Worm (Caenorhabditis elegans) whole organism, young adult: ENCODE measurements around the gene cng-1.

Experiments used
- B0035.1 ChIP-seq: sonication (generic microtip); optimal IDR thresholded peaks from 2 replicates; lab custom pipeline; 2016; ENCODE audit warnings: missing genetic modification characterization, mild to moderate bottlenecking, missing compliant biosample characterization, missing genotype, missing genetic modification reagents
- B0336.3 ChIP-seq: fragments of 200-800 bp; sonication (Bioruptor generic); IDR thresholded peaks from 2 replicates; pipeline ENCODE4 v1.3.6; 2022; ENCODE audit warnings: missing genetic modification characterization, missing compliant biosample characterization
- F10E7.11 ChIP-seq: sonication (generic microtip); optimal IDR thresholded peaks from 2 replicates; lab custom pipeline; 2017; ENCODE audit warnings: mild to moderate bottlenecking, missing genetic modification characterization, moderate library complexity, missing compliant biosample characterization
- F33H1.4 ChIP-seq: fragments of 200-800 bp; sonication (Bioruptor generic); IDR thresholded peaks from 2 replicates; pipeline ENCODE4 v1.3.6; 2022; ENCODE audit warnings: missing genetic modification reagents, missing genetic modification characterization, missing compliant biosample characterization
- F49E8.2 ChIP-seq: sonication (generic microtip); optimal IDR thresholded peaks from 3 replicates; lab custom pipeline; 2017; ENCODE audit warnings: missing genetic modification characterization, mild to moderate bottlenecking, missing compliant biosample characterization, antibody characterized with exemption, moderate library complexity; ENCODE audit not compliant: insufficient read depth
- F52B5.7 ChIP-seq: sonication (generic microtip); optimal IDR thresholded peaks from 2 replicates; lab custom pipeline; 2016; ENCODE audit warnings: mild to moderate bottlenecking, missing genetic modification characterization, missing compliant biosample characterization
- F55B11.4 ChIP-seq: sonication (generic microtip); optimal IDR thresholded peaks from 2 replicates; lab custom pipeline; 2016; ENCODE audit warnings: missing compliant biosample characterization, missing genetic modification characterization, borderline replicate concordance; ENCODE audit not compliant: insufficient read depth
- K12H6.12 ChIP-seq: fragments of 200-800 bp; sonication (Bioruptor generic); optimal IDR thresholded peaks from 2 replicates; lab custom pipeline; 2018; ENCODE audit warnings: mild to moderate bottlenecking, missing genetic modification characterization, missing compliant biosample characterization
- T07F8.4 ChIP-seq: sonication (generic microtip); optimal IDR thresholded peaks from 2 replicates; lab custom pipeline; 2016; ENCODE audit warnings: mild to moderate bottlenecking, missing genetic modification characterization, moderate library complexity, missing compliant biosample characterization
- Y56A3A.18 ChIP-seq: fragments of 200-800 bp; sonication (Bioruptor generic); IDR thresholded peaks from 2 replicates; pipeline ENCODE4 v1.3.6; 2022; ENCODE audit warnings: missing genetic modification reagents, missing genetic modification characterization, missing compliant biosample characterization
- Y67H2A.10 ChIP-seq: fragments of 200-800 bp; sonication (Bioruptor generic); conservative IDR thresholded peaks from 2 replicates; pipeline ENCODE4 v1.3.6; 2022; ENCODE audit warnings: missing genetic modification reagents, missing genetic modification characterization, missing compliant biosample characterization
- ama-1 ChIP-seq, 3 experiments: fragments of 150-350 bp in 1 of 3; sonication (generic microtip) in 2 of 3; optimal IDR thresholded peaks; 2 replicates each; lab custom pipeline; 2014 to 2018; ENCODE audit warnings: missing biosample characterization in 2 of 3, missing genetic modification characterization in 2 of 3, missing genetic modification reagents in 2 of 3
- aptf-3 ChIP-seq: fragments of 200-800 bp; sonication (Bioruptor generic); IDR thresholded peaks from 2 replicates; pipeline ENCODE4 v1.3.6; 2022; ENCODE audit warnings: missing genetic modification characterization, missing compliant biosample characterization
- atf-7 ChIP-seq: sonication (generic microtip); optimal IDR thresholded peaks from 2 replicates; lab custom pipeline; 2017; ENCODE audit warnings: mild to moderate bottlenecking, missing genetic modification characterization, missing compliant biosample characterization
- attf-5 ChIP-seq: fragments of 200-800 bp; sonication (Bioruptor generic); optimal IDR thresholded peaks from 2 replicates; lab custom pipeline; 2018; ENCODE audit warnings: mild to moderate bottlenecking, missing genetic modification characterization, missing compliant biosample characterization
- bed-1 ChIP-seq: fragments of 200-800 bp; sonication (Bioruptor generic); IDR thresholded peaks from 2 replicates; pipeline ENCODE4 v1.3.6; 2022; ENCODE audit warnings: missing genetic modification reagents, missing genetic modification characterization, missing compliant biosample characterization
- ceh-27 ChIP-seq: fragments of 200-800 bp; sonication (Bioruptor generic); optimal IDR thresholded peaks from 2 replicates; lab custom pipeline; 2018; ENCODE audit warnings: mild to moderate bottlenecking, missing genetic modification characterization, moderate library complexity, missing compliant biosample characterization
- ceh-79 ChIP-seq: sonication (generic microtip); optimal IDR thresholded peaks from 2 replicates; lab custom pipeline; 2017; ENCODE audit warnings: mild to moderate bottlenecking, missing genetic modification characterization, missing compliant biosample characterization
- chd-7 ChIP-seq: sonication (generic microtip); optimal IDR thresholded peaks from 2 replicates; lab custom pipeline; 2016; ENCODE audit warnings: mild to moderate bottlenecking, missing genetic modification characterization, moderate library complexity, missing compliant biosample characterization
- die-1 ChIP-seq: sonication (generic microtip); optimal IDR thresholded peaks from 2 replicates; lab custom pipeline; 2016; ENCODE audit warnings: missing genotype, mild to moderate bottlenecking, missing genetic modification characterization, missing compliant biosample characterization
- dpff-1 ChIP-seq: sonication (generic microtip); optimal IDR thresholded peaks from 2 replicates; lab custom pipeline; 2017; ENCODE audit warnings: mild to moderate bottlenecking, missing genetic modification characterization, missing compliant biosample characterization
- dpl-1 ChIP-seq: fragments of 150-350 bp; optimal IDR thresholded peaks from 2 replicates; lab custom pipeline; 2014; ENCODE audit warnings: missing biosample characterization, missing genetic modification reagents, missing genetic modification characterization
- ekl-4 ChIP-seq: fragments of 200-800 bp; sonication (Bioruptor generic); IDR thresholded peaks from 2 replicates; pipeline ENCODE4 v1.3.6; 2022; ENCODE audit warnings: missing genetic modification reagents, missing genetic modification characterization, missing compliant biosample characterization
- ets-4 ChIP-seq: fragments of 200-800 bp; sonication (Bioruptor generic); optimal IDR thresholded peaks from 2 replicates; lab custom pipeline; 2018; ENCODE audit warnings: mild to moderate bottlenecking, missing genetic modification characterization, missing compliant biosample characterization
- fkh-3 ChIP-seq: sonication (generic microtip); optimal IDR thresholded peaks from 2 replicates; lab custom pipeline; 2016; ENCODE audit warnings: mild to moderate bottlenecking, missing genetic modification characterization, missing compliant biosample characterization
- gei-17 ChIP-seq: fragments of 200-800 bp; sonication (Bioruptor generic); optimal IDR thresholded peaks from 2 replicates; lab custom pipeline; 2018; ENCODE audit warnings: mild to moderate bottlenecking, missing genetic modification characterization, missing compliant biosample characterization
- him-1 ChIP-seq: sonication (generic microtip); optimal IDR thresholded peaks from 2 replicates; lab custom pipeline; 2016; ENCODE audit warnings: missing genotype, missing genetic modification reagents, missing genetic modification characterization, missing compliant biosample characterization
- hlh-26 ChIP-seq: fragments of 200-800 bp; sonication (Bioruptor generic); conservative IDR thresholded peaks from 2 replicates; pipeline ENCODE4 v1.3.6; 2022; ENCODE audit warnings: missing genetic modification reagents, missing genetic modification characterization, missing compliant biosample characterization
- hmg-20 ChIP-seq: fragments of 200-800 bp; sonication (Bioruptor generic); IDR thresholded peaks from 2 replicates; pipeline ENCODE4 v1.3.6; 2022; ENCODE audit warnings: missing genetic modification reagents, missing genetic modification characterization, missing compliant biosample characterization
- lag-1 ChIP-seq: fragments of 200-800 bp; sonication (Bioruptor generic); IDR thresholded peaks from 2 replicates; pipeline ENCODE4 v1.3.6; 2022; ENCODE audit warnings: missing genetic modification reagents, missing genetic modification characterization, missing compliant biosample characterization
- lin-40 ChIP-seq: sonication (generic microtip); optimal IDR thresholded peaks from 2 replicates; lab custom pipeline; 2016; ENCODE audit warnings: missing genetic modification characterization, mild to moderate bottlenecking, missing compliant biosample characterization, missing genotype, missing genetic modification reagents
- madf-8 ChIP-seq: fragments of 200-800 bp; sonication (Bioruptor generic); conservative IDR thresholded peaks from 2 replicates; pipeline ENCODE4 v1.3.6; 2022; ENCODE audit warnings: missing genetic modification reagents, missing genetic modification characterization, missing compliant biosample characterization
- mcd-1 ChIP-seq: fragments of 200-800 bp; sonication (Bioruptor generic); IDR thresholded peaks from 2 replicates; pipeline ENCODE4 v1.3.6; 2022; ENCODE audit warnings: missing genetic modification reagents, missing genetic modification characterization, missing compliant biosample characterization
- mxl-1 ChIP-seq: sonication (generic microtip); optimal IDR thresholded peaks from 2 replicates; lab custom pipeline; 2016; ENCODE audit warnings: missing genetic modification characterization, missing compliant biosample characterization
- nhr-179 ChIP-seq: sonication (generic microtip); optimal IDR thresholded peaks from 2 replicates; lab custom pipeline; 2016; ENCODE audit warnings: mild to moderate bottlenecking, missing genetic modification characterization, missing compliant biosample characterization
- pha-4 ChIP-seq: fragments of 150-350 bp; sonication (generic microtip); optimal IDR thresholded peaks from 2 replicates; lab custom pipeline; 2014; ENCODE audit warnings: missing biosample characterization, missing genetic modification reagents, missing genetic modification characterization
- repo-1 ChIP-seq: sonication (generic microtip); optimal IDR thresholded peaks from 2 replicates; lab custom pipeline; 2017; ENCODE audit warnings: mild to moderate bottlenecking, missing genetic modification characterization, missing compliant biosample characterization
- rpc-1 ChIP-seq, 2 experiments: fragments of 150-350 bp in 1 of 2; sonication (generic microtip) in 1 of 2; optimal IDR thresholded peaks; 2 replicates each; lab custom pipeline; 2014 to 2018; ENCODE audit warnings: missing biosample characterization in 1 of 2, missing genetic modification characterization in 1 of 2, missing genetic modification reagents in 1 of 2, missing genotype in 1 of 2
- snpc-1.3 ChIP-seq: sonication (generic microtip); optimal IDR thresholded peaks from 2 replicates; lab custom pipeline; 2017; ENCODE audit warnings: missing genetic modification characterization, mild to moderate bottlenecking, missing compliant biosample characterization, antibody characterized with exemption, moderate library complexity, missing genotype, missing genetic modification reagents; ENCODE audit not compliant: insufficient read depth
- snpc-4 ChIP-seq, 5 experiments: fragments of 150-350 bp in 1 of 5; sonication (generic microtip) in 4 of 5; optimal IDR thresholded peaks; 2 replicates each; lab custom pipeline; 2014 to 2018; ENCODE audit warnings: missing genetic modification characterization in 5 of 5, missing biosample characterization in 3 of 5, antibody characterized with exemption in 2 of 5, mild to moderate bottlenecking in 2 of 5, missing compliant biosample characterization in 2 of 5, missing genotype in 2 of 5, moderate library complexity in 2 of 5, missing genetic modification reagents in 1 of 5
- tbp1 ChIP-seq: fragments of 200-800 bp; sonication (Bioruptor generic); optimal IDR thresholded peaks from 2 replicates; lab custom pipeline; 2018; ENCODE audit warnings: mild to moderate bottlenecking, missing genetic modification characterization, missing compliant biosample characterization
- tlf-1 ChIP-seq: fragments of 200-800 bp; sonication (Bioruptor generic); optimal IDR thresholded peaks from 2 replicates; lab custom pipeline; 2018; ENCODE audit warnings: mild to moderate bottlenecking, missing genetic modification characterization, missing compliant biosample characterization
- unc-130 ChIP-seq: sonication (generic microtip); optimal IDR thresholded peaks from 2 replicates; lab custom pipeline; 2016; ENCODE audit warnings: missing genetic modification reagents, missing genetic modification characterization, missing compliant biosample characterization
- unc-62 ChIP-seq: fragments of 150-350 bp; optimal IDR thresholded peaks from 2 replicates; lab custom pipeline; 2014; ENCODE audit warnings: missing biosample characterization, missing genetic modification reagents, missing genetic modification characterization
- zfh-2 ChIP-seq: fragments of 200-800 bp; sonication (Bioruptor generic); conservative IDR thresholded peaks from 2 replicates; pipeline ENCODE4 v1.3.6; 2022; ENCODE audit warnings: missing genetic modification reagents, missing genetic modification characterization, missing compliant biosample characterization

Gene cng-1

ce11 chrV:15013328-15013727 is 17.9 kb downstream of the cng-1 start:
- TF ChIP-seq dpff-1, result no peak
- no peak for TF ChIP-seq mcd-1

- no peak for TF ChIP-seq gei-17 (GFP tag; lab: Kevin White, UChicago)
- no peak for TF ChIP-seq die-1 (tag; lab: Kevin White, UChicago)
- no peak for TF ChIP-seq Y56A3A.18 (GFP tag; lab: Robert Waterston, UW)
- peak; percentile 53 for TF ChIP-seq rpc-1 (optimal IDR thresholded peaks at IDR 0.05; lab: Kevin White, UChicago)
- peak; percentile 70 for TF ChIP-seq rpc-1 (tag; optimal IDR thresholded peaks at IDR 0.05; lab: Kevin White, UChicago)
- no peak for TF ChIP-seq dpff-1
- no peak for TF ChIP-seq pha-4
- no peak for TF ChIP-seq Y67H2A.10
- peak; percentile 65 for TF ChIP-seq him-1 (tag; lab: Kevin White, UChicago)
- 0 out of 2 replicates have a peak, but pooled peaks have one; percentile 38 for TF ChIP-seq B0336.3 (GFP tag; lab: Robert Waterston, UW)
- no peak for TF ChIP-seq nhr-179 (tag; lab: Kevin White, UChicago)
- no peak for TF ChIP-seq F52B5.7
- TF ChIP-seq snpc-1.3 (tag; lab: Kevin White, UChicago), result no peak
- no peak for TF ChIP-seq B0035.1
- TF ChIP-seq zfh-2 (GFP tag; lab: Robert Waterston, UW), result no peak
- TF ChIP-seq ceh-27, result no peak
- TF ChIP-seq T07F8.4, result no peak
- no peak for TF ChIP-seq mxl-1 (tag; lab: Kevin White, UChicago)
- no peak for TF ChIP-seq K12H6.12 (tag; lab: Kevin White, UChicago)
- no peak for TF ChIP-seq dpl-1 (GFP tag; lab: Kevin White, UChicago)
- no peak for TF ChIP-seq lin-40 (tag; lab: Kevin White, UChicago)
- TF ChIP-seq ekl-4 (GFP tag; lab: Robert Waterston, UW), result no peak
- TF ChIP-seq hmg-20 (GFP tag; lab: Robert Waterston, UW), result no peak
- peak; percentile 88 for TF ChIP-seq tbp1 (GFP tag; lab: Kevin White, UChicago)
- TF ChIP-seq madf-8 (GFP tag; lab: Robert Waterston, UW), result no peak
- no peak for TF ChIP-seq ceh-79 (tag; lab: Kevin White, UChicago)
- no peak for TF ChIP-seq attf-5 (GFP tag; lab: Kevin White, UChicago)
- no peak for TF ChIP-seq F33H1.4 (GFP tag; lab: Robert Waterston, UW)
- no peak for TF ChIP-seq aptf-3 (GFP tag; lab: Robert Waterston, UW)
- TF ChIP-seq chd-7, result no peak
- no peak for TF ChIP-seq lag-1 (GFP tag; lab: Robert Waterston, UW)
- TF ChIP-seq snpc-4 (GFP tag; optimal IDR thresholded peaks at IDR 0.05; lab: Kevin White, UChicago), result no peak
- peak in 1 of 4 experiments; percentile 59 for TF ChIP-seq snpc-4 (tag; optimal IDR thresholded peaks at IDR 0.05; lab: Kevin White, UChicago)
- no peak for TF ChIP-seq bed-1 (GFP tag; lab: Robert Waterston, UW)
- TF ChIP-seq F55B11.4 (tag; lab: Kevin White, UChicago), result no peak
- TF ChIP-seq atf-7 (tag; lab: Kevin White, UChicago), result no peak
- TF ChIP-seq ama-1 (optimal IDR thresholded peaks at IDR 0.05; lab: Kevin White, UChicago), result no peak
- TF ChIP-seq ama-1 (GFP tag; optimal IDR thresholded peaks at IDR 0.05; lab: Kevin White, UChicago), result no peak
- no peak for TF ChIP-seq F49E8.2 (tag; lab: Kevin White, UChicago)
- no peak for TF ChIP-seq tlf-1 (GFP tag; lab: Kevin White, UChicago)
- TF ChIP-seq repo-1, result no peak
- no peak for TF ChIP-seq hlh-26 (GFP tag; lab: Robert Waterston, UW)
- TF ChIP-seq ets-4 (GFP tag; lab: Kevin White, UChicago), result no peak
- no peak for TF ChIP-seq unc-130 (GFP tag; lab: Kevin White, UChicago)
- TF ChIP-seq fkh-3 (tag; lab: Kevin White, UChicago), result no peak
- TF ChIP-seq unc-62 (GFP tag; lab: Kevin White, UChicago), result no peak
- TF ChIP-seq F10E7.11 (tag; lab: Kevin White, UChicago), result no peak
Observed at ce11 chrV:15012542-15013301, 18.6 kb downstream of the cng-1 start.
